Worm (Caenorhabditis elegans): ENCODE data around the gene srx-121.
"Not testable (repeated sequence)": the region's sequence is repeated elsewhere in the genome, so short reads cannot be mapped to it uniquely, and the experiment has no call there.

- TF ChIP-seq nhr-12 (tag; optimal IDR thresholded peaks at IDR 0.05); peb-1 (tag; optimal IDR thresholded peaks at IDR 0.05); ama-1 (optimal IDR thresholded peaks at IDR 0.05); ztf-11 (tag; optimal IDR thresholded peaks at IDR 0.05); R02D3.7 (tag; optimal IDR thresholded peaks at IDR 0.05): not testable (repeated sequence)
Measured at ce11 chrV:3396765-3397164, 24.2 kb upstream of the srx-121 start, which contains the start of gene T20D4.12.

All from whole organism, L2 larva.